Worm (Caenorhabditis elegans) whole organism, mixed stage, embryonic: Measurements from ENCODE around the gene rpl-29.

Experiments
- M03D4.4 ChIP-seq: sonication (generic microtip); optimal IDR thresholded peaks from 2 replicates; lab custom pipeline; 2017; ENCODE audit warnings: mild to moderate bottlenecking, missing genetic modification characterization, missing compliant biosample characterization
- bed-3 ChIP-seq: fragments of 200-800 bp; sonication (Bioruptor generic); optimal IDR thresholded peaks from 3 replicates; lab custom pipeline; 2018; ENCODE audit warnings: mild to moderate bottlenecking, missing genetic modification characterization, moderate library complexity, missing compliant biosample characterization
- blmp-1 ChIP-seq: fragments of 150-350 bp; optimal IDR thresholded peaks from 2 replicates; lab custom pipeline; 2014; ENCODE audit warnings: missing biosample characterization, missing genetic modification characterization
- ceh-39 ChIP-seq: fragments of 150-350 bp; optimal IDR thresholded peaks from 2 replicates; lab custom pipeline; 2014; ENCODE audit warnings: missing biosample characterization, missing genetic modification characterization
- ceh-43 ChIP-seq: fragments of 200-800 bp; sonication (Bioruptor generic); optimal IDR thresholded peaks from 2 replicates; lab custom pipeline; 2018; ENCODE audit warnings: mild to moderate bottlenecking, missing genetic modification characterization, moderate library complexity, missing compliant biosample characterization
- ces-1 ChIP-seq: fragments of 150-350 bp; optimal IDR thresholded peaks from 2 replicates; lab custom pipeline; 2014; ENCODE audit warnings: missing biosample characterization, missing genetic modification reagents, missing genetic modification characterization
- cnd-1 ChIP-seq: fragments of 200-800 bp; sonication (Bioruptor generic); optimal IDR thresholded peaks from 2 replicates; lab custom pipeline; 2018; ENCODE audit warnings: mild to moderate bottlenecking, missing genetic modification characterization, missing compliant biosample characterization
- drap-1 ChIP-seq: fragments of 200-800 bp; sonication (Bioruptor generic); optimal IDR thresholded peaks from 3 replicates; lab custom pipeline; 2018; ENCODE audit warnings: mild to moderate bottlenecking, missing genetic modification characterization, missing compliant biosample characterization
- elt-1 ChIP-seq: sonication (generic microtip); optimal IDR thresholded peaks from 2 replicates; lab custom pipeline; 2017; ENCODE audit warnings: missing genetic modification characterization, mild to moderate bottlenecking, missing compliant biosample characterization, antibody characterized with exemption, moderate library complexity, borderline replicate concordance; ENCODE audit not compliant: insufficient read depth
- elt-3 ChIP-seq: fragments of 150-350 bp; optimal IDR thresholded peaks from 2 replicates; lab custom pipeline; 2014; ENCODE audit warnings: missing biosample characterization, missing genetic modification characterization
- flh-1 ChIP-seq: fragments of 200-800 bp; sonication (Bioruptor generic); optimal IDR thresholded peaks from 2 replicates; lab custom pipeline; 2018; ENCODE audit warnings: mild to moderate bottlenecking, missing genetic modification characterization, moderate library complexity, missing compliant biosample characterization
- ham-2 ChIP-seq: fragments of 200-800 bp; sonication (Bioruptor generic); optimal IDR thresholded peaks from 2 replicates; lab custom pipeline; 2018; ENCODE audit warnings: mild to moderate bottlenecking, missing genetic modification characterization, missing compliant biosample characterization
- hlh-1 ChIP-seq: fragments of 150-350 bp; optimal IDR thresholded peaks from 2 replicates; lab custom pipeline; 2014; ENCODE audit warnings: missing biosample characterization, missing genetic modification reagents, missing genetic modification characterization
- lin-32 ChIP-seq: fragments of 200-800 bp; sonication (Bioruptor generic); optimal IDR thresholded peaks from 2 replicates; lab custom pipeline; 2018; ENCODE audit warnings: mild to moderate bottlenecking, missing genetic modification characterization, missing compliant biosample characterization
- lsy-2 ChIP-seq: fragments of 150-350 bp; optimal IDR thresholded peaks from 2 replicates; lab custom pipeline; 2014; ENCODE audit warnings: missing biosample characterization, missing genetic modification characterization
- mab-5 ChIP-seq: fragments of 150-350 bp; optimal IDR thresholded peaks from 2 replicates; lab custom pipeline; 2014; ENCODE audit warnings: missing biosample characterization, missing genetic modification characterization
- mls-2 ChIP-seq: sonication (generic microtip); optimal IDR thresholded peaks from 2 replicates; lab custom pipeline; 2016; ENCODE audit warnings: mild to moderate bottlenecking, missing genetic modification characterization, moderate library complexity, missing compliant biosample characterization
- nhr-2 ChIP-seq: fragments of 150-350 bp; optimal IDR thresholded peaks from 2 replicates; lab custom pipeline; 2014; ENCODE audit warnings: missing biosample characterization, missing genetic modification characterization
- nhr-28 ChIP-seq: fragments of 150-350 bp; optimal IDR thresholded peaks from 2 replicates; lab custom pipeline; 2014; ENCODE audit warnings: missing biosample characterization, missing genetic modification characterization
- nhr-76 ChIP-seq: sonication (generic microtip); optimal IDR thresholded peaks from 2 replicates; lab custom pipeline; 2017; ENCODE audit warnings: missing biosample characterization, missing genetic modification characterization
- pha-4 ChIP-seq: fragments of 150-350 bp; optimal IDR thresholded peaks from 2 replicates; lab custom pipeline; 2018; ENCODE audit warnings: missing biosample characterization, missing genetic modification reagents, missing genetic modification characterization
- sem-2 ChIP-seq: fragments of 200-800 bp; sonication (Bioruptor generic); optimal IDR thresholded peaks from 2 replicates; lab custom pipeline; 2018; ENCODE audit warnings: mild to moderate bottlenecking, missing genetic modification characterization, missing compliant biosample characterization
- snpc-4 ChIP-seq: fragments of 150-350 bp; optimal IDR thresholded peaks from 2 replicates; lab custom pipeline; 2014; ENCODE audit warnings: missing biosample characterization, missing genetic modification characterization
- tbx-8 ChIP-seq: fragments of 200-800 bp; sonication (Bioruptor generic); optimal IDR thresholded peaks from 2 replicates; lab custom pipeline; 2018; ENCODE audit warnings: mild to moderate bottlenecking, missing genetic modification characterization, moderate library complexity, missing compliant biosample characterization
- unc-39 ChIP-seq: fragments of 150-350 bp; optimal IDR thresholded peaks from 2 replicates; lab custom pipeline; 2014; ENCODE audit warnings: missing biosample characterization, missing genetic modification characterization
- unc-62 ChIP-seq: fragments of 150-350 bp; optimal IDR thresholded peaks from 2 replicates; lab custom pipeline; 2014; ENCODE audit warnings: missing biosample characterization, missing genetic modification reagents, missing genetic modification characterization
- zip-8 ChIP-seq: fragments of 150-350 bp; optimal IDR thresholded peaks from 2 replicates; lab custom pipeline; 2014; ENCODE audit warnings: missing biosample characterization, missing genetic modification characterization
- ztf-11 ChIP-seq: fragments of 150-350 bp; optimal IDR thresholded peaks from 2 replicates; lab custom pipeline; 2014; ENCODE audit warnings: missing biosample characterization, missing genetic modification characterization

rpl-29 gene

ce11 chrIV:13836290-13836689 is 45.7 kb upstream of the rpl-29 start, which contains the start of gene H08M01.1:
Gene H08M01.1, minus strand, starts transcription at chrIV:13836390.
- TF ChIP-seq unc-39 (tag; lab: Kevin White, UChicago) (no peak), M03D4.4 (tag; lab: Kevin White, UChicago) (no peak), ceh-39 (no peak), bed-3 (GFP tag; lab: Kevin White, UChicago) (no peak), mab-5 (tag; lab: Kevin White, UChicago) (no peak), pha-4 (tag; lab: Kevin White, UChicago) (no peak), lsy-2 (no peak), nhr-76 (tag; lab: Kevin White, UChicago) (no peak), mls-2 (tag; lab: Kevin White, UChicago) (no peak), hlh-1 (tag; lab: Kevin White, UChicago) (no peak), elt-1 (no peak), flh-1 (GFP tag; lab: Kevin White, UChicago) (no peak), unc-62 (GFP tag; lab: Kevin White, UChicago) (no peak), zip-8 (tag; lab: Kevin White, UChicago) (no peak), cnd-1 (tag; lab: Kevin White, UChicago) (no peak), blmp-1 (tag; lab: Kevin White, UChicago) (no peak), lin-32 (GFP tag; lab: Kevin White, UChicago) (no peak), ham-2 (GFP tag; lab: Kevin White, UChicago) (no peak), elt-3 (tag; lab: Kevin White, UChicago) (no peak)

- TF ChIP-seq ceh-39 (no peak), ztf-11 (tag; lab: Kevin White, UChicago) (no peak), snpc-4 (tag; lab: Kevin White, UChicago) (no peak), drap-1 (GFP tag; lab: Kevin White, UChicago) (no peak), mls-2 (tag; lab: Kevin White, UChicago) (no peak), elt-1 (no peak), cnd-1 (tag; lab: Kevin White, UChicago) (no peak), ces-1 (GFP tag; lab: Kevin White, UChicago) (no peak), nhr-2 (no peak), mab-5 (tag; lab: Kevin White, UChicago) (no peak), sem-2 (GFP tag; lab: Kevin White, UChicago) (no peak), lsy-2 (no peak), lin-32 (GFP tag; lab: Kevin White, UChicago) (no peak)
Measured at ce11 chrIV:13838296-13838695, 43.7 kb upstream of the rpl-29 start.

DNA sequence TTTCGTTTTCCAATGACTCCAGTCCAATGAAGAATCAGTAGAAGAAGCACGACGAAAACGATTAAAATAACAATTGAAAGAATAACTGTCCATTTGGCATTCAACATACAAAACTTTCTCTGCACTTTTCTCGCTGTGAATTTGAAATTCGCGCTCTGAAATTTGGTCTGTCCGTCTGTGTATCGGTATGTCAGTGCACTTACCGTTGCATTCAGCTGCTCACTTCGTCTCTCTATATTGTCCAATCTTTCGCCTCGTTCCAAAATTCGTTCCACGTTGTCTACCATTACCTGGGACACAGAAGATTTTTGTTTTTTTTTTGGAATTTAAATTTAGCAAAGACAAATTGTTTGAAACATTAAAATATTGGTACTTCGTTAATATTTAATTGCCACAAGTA is 21.6 kb upstream of the rpl-29 start:
- no peak for TF ChIP-seq snpc-4 (tag; lab: Kevin White, UChicago)
- TF ChIP-seq mls-2 (tag; lab: Kevin White, UChicago), result no peak
- no peak for TF ChIP-seq sem-2 (GFP tag; lab: Kevin White, UChicago)
- no peak for TF ChIP-seq nhr-28 (tag; lab: Kevin White, UChicago)
- TF ChIP-seq flh-1 (GFP tag; lab: Kevin White, UChicago), result no peak

DNA sequence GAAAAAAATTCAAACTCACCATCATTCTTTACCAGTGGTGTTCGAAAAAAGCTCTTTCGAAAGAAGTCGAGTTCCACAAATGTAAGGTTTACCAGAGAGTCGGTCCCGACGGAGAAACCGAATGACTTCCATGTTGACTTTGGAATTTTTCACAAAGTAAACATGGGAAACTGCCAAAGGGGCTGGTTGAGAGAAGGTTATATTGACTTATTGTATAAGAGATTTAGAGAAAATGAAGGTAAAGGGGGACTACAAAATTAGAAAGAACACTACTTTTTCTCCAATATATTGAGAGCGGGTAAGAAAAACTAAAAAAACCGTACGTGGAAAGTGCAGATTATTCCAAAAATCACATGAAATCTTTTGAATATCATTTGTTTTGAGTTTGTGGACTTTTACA is 16.9 kb upstream of the rpl-29 start, which contains the start of gene vamp-8:
vamp-8 (minus strand) TSS at position 25 of the 400 bp plus-strand sequence.
- TF ChIP-seq pha-4 (tag; lab: Kevin White, UChicago) (peak; percentile 52), nhr-76 (tag; lab: Kevin White, UChicago) (no peak), nhr-28 (tag; lab: Kevin White, UChicago) (no peak), hlh-1 (tag; lab: Kevin White, UChicago) (no peak), unc-62 (GFP tag; lab: Kevin White, UChicago) (no peak), ceh-43 (no peak)

- no peak for TF ChIP-seq ztf-11 (tag; lab: Kevin White, UChicago)
- no peak for TF ChIP-seq ham-2 (GFP tag; lab: Kevin White, UChicago)
- TF ChIP-seq M03D4.4 (tag; lab: Kevin White, UChicago), result no peak
- TF ChIP-seq ceh-43, result no peak
- TF ChIP-seq nhr-2, result no peak
- TF ChIP-seq cnd-1 (tag; lab: Kevin White, UChicago), result no peak
- TF ChIP-seq tbx-8 (GFP tag; lab: Kevin White, UChicago), result no peak
Measured at ce11 chrIV:13866754-13867153, 15.3 kb upstream of the rpl-29 start, which contains the start of gene B0513.90. Gene B0513.90, plus strand, starts transcription at chrIV:13867054.

DNA sequence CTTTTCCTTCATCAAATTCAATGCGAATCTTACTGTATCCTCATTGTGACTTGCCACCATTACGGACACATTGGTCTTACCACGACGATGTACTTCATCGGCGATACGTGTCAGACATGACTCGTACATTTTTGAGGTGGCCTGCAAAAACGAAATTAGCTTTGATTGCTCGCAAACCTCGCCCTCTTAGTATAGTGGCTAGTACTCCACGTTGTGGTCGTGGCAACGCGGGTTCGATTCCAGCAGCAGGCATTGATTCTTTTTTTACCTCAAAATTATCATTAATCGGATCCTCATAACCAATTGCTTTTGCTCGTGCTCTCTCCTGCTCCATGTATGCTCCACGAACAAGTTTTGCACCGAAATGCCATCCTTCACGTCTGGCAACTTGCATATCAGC is 11.9 kb upstream of the rpl-29 start:
- TF ChIP-seq elt-3 (tag; lab: Kevin White, UChicago), result no peak
